Fruit fly (Drosophila melanogaster): ENCODE data around the gene mRpL1.

DNA sequence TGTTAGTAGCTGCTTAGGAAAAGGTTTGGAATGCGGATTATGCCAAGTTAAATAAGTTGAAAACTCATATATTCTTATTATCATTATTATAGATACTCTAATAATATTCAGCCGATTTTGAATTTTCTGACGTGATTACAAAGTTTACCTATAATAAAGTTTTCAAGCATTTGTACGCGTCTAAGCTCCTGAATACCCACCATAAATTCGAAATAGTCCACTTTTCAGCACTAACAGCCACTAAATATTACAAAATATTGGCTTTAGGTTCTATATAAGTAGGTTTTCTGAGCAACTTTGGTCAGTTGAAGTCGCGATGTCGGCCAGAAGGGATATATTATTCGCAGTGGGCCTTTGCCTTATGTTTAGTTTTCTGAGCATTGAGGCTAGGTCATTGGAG, 22.8 kb downstream of the mRpL1 start, which contains the start of gene CG7443:
- no peak for TF ChIP-seq Sox102F (GFP tag; optimal IDR thresholded peaks at IDR 0.05)
- no peak for TF ChIP-seq Smox (GFP tag; optimal IDR thresholded peaks at IDR 0.05)
- TF ChIP-seq Hr38 (GFP tag; optimal IDR thresholded peaks at IDR 0.05): no peak
- no peak for TF ChIP-seq vri (GFP tag; optimal IDR thresholded peaks at IDR 0.05)
- TF ChIP-seq CG6854 (GFP tag; optimal IDR thresholded peaks at IDR 0.05): no peak
- no peak for TF ChIP-seq Gug (GFP tag; IDR thresholded peaks at IDR 0.05)
- no peak for TF ChIP-seq Eip78C (GFP tag)
- no peak for TF ChIP-seq fd85E (GFP tag; optimal IDR thresholded peaks at IDR 0.05)
- no peak for TF ChIP-seq pdm3 (GFP tag; optimal IDR thresholded peaks at IDR 0.05)
- TF ChIP-seq net (GFP tag; optimal IDR thresholded peaks at IDR 0.05): no peak
- no peak for TF ChIP-seq CG32006 (GFP tag; optimal IDR thresholded peaks at IDR 0.05)
- TF ChIP-seq dsx (GFP tag; optimal IDR thresholded peaks at IDR 0.05; ENCODE audit: poor library complexity, severe bottlenecking): no peak
- TF ChIP-seq Blimp-1 (GFP tag; optimal IDR thresholded peaks at IDR 0.05): no peak
- TF ChIP-seq esn (GFP tag; optimal IDR thresholded peaks at IDR 0.05): no peak
